Worm (Caenorhabditis elegans) whole organism, L4/young adult: ENCODE data around the gene sms-1.

ENCODE experiments used
- W03F9.2 ChIP-seq: fragments of 150-350 bp; optimal IDR thresholded peaks from 2 replicates; lab custom pipeline; 2014; ENCODE audit warnings: missing biosample characterization, missing genetic modification characterization
- dao-5 ChIP-seq: sonication (generic microtip); optimal IDR thresholded peaks from 2 replicates; lab custom pipeline; 2016; ENCODE audit warnings: missing genotype, missing genetic modification characterization, moderate library complexity, missing compliant biosample characterization
- him-1 ChIP-seq: sonication (generic microtip); optimal IDR thresholded peaks from 2 replicates; lab custom pipeline; 2016; ENCODE audit warnings: missing genotype, missing genetic modification reagents, missing genetic modification characterization, missing compliant biosample characterization

- no peak for TF ChIP-seq dao-5 (tag; lab: Kevin White, UChicago)
- no peak for TF ChIP-seq him-1
- TF ChIP-seq W03F9.2 (tag; lab: Kevin White, UChicago), result no peak
Observed at ce11 chrIV:11489077-11489476, 8.9 kb downstream of the sms-1 start.
